Worm (Caenorhabditis elegans): ENCODE results near the gene nfu-1.

Gene nfu-1

DNA sequence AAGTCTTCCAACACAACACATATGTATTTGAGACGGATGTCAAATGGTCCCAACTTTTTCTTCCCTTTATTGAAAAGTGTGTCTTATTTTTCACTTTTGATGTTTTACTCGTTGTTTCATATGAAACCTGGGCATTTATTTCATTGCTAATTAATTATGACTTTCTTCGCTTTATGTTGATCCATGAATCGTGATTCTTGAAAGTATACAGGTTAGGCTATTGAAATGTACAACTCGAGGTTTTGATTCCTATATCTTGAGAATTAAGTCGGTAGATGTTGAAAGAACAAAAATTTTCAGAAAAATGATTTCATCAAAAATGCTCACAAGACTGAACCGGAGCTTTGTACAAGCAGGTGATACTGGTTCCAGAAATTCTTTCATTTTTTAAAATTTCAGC, at the start of gene nfu-1:
Gene nfu-1, plus strand, starts transcription at position 301 of the 400 bp plus-strand sequence.
- TF ChIP-seq B0336.3 (GFP tag; IDR thresholded peaks at IDR 0.05) (peak; percentile 29; the same call in 1 of the 2 replicates), madf-6 (GFP tag; IDR thresholded peaks at IDR 0.05) (peak; percentile 41; the same call in 1 of the 2 replicates), F49E8.2 (tag; optimal IDR thresholded peaks at IDR 0.05; ENCODE audit: insufficient read depth) (no peak), madf-10 (tag; optimal IDR thresholded peaks at IDR 0.05) (no peak), ekl-4 (GFP tag; IDR thresholded peaks at IDR 0.05) (peak; percentile 45), ama-1 (optimal IDR thresholded peaks at IDR 0.05) (no peak), ama-1 (GFP tag; optimal IDR thresholded peaks at IDR 0.05) (peak in 1 of 2 experiments; percentile 41), hsf-1 (GFP tag; IDR thresholded peaks at IDR 0.05) (0 out of 2 replicates have a peak, but pooled peaks have one; percentile 11), somi-1 (GFP tag; optimal IDR thresholded peaks at IDR 0.05) (no peak), F23B12.7 (tag; optimal IDR thresholded peaks at IDR 0.05; ENCODE audit: insufficient read depth) (no peak)

DNA sequence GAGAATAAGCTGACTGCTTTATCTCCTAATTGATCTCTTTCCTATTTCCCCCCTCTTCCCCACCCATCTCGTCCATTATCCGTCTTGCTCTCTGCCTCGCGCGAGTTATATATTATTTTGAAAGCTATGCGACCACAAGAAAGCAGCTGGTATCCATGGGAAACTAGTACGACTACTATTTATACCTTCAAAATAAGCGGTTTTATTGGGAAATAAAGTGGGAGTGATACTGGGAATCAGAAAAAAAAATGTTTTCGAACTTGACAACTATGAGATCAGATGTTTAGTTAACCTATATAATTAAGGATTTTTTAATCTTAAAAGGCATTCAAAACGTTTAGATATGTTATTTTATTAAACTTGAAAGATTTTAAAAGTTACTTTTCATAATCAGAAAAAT, 47.5 kb upstream of the nfu-1 start:
- TF ChIP-seq ztf-28 (GFP tag; IDR thresholded peaks at IDR 0.05): no peak
- TF ChIP-seq F49E8.2 (tag; optimal IDR thresholded peaks at IDR 0.05; ENCODE audit: insufficient read depth): no peak
- TF ChIP-seq attf-6 (GFP tag; IDR thresholded peaks at IDR 0.05): no peak
- no peak for TF ChIP-seq hmg-20 (GFP tag; IDR thresholded peaks at IDR 0.05)

ce11 chrIV:10341618-10342360, 45.4 kb upstream of the nfu-1 start:
- TF ChIP-seq hlh-26 (GFP tag; conservative IDR thresholded peaks at IDR 0.05): no peak
- TF ChIP-seq F23B12.7 (tag; optimal IDR thresholded peaks at IDR 0.05; ENCODE audit: insufficient read depth): peak; percentile 19
- no peak for TF ChIP-seq snpc-1.3 (tag; optimal IDR thresholded peaks at IDR 0.05; ENCODE audit: insufficient read depth)
- no peak for TF ChIP-seq T07F8.4 (tag; optimal IDR thresholded peaks at IDR 0.05)
- no peak for TF ChIP-seq C17E4.6 (GFP tag; IDR thresholded peaks at IDR 0.05)
- TF ChIP-seq hmg-1.2 (GFP tag; IDR thresholded peaks at IDR 0.05): no peak
- TF ChIP-seq F33H1.4 (GFP tag; IDR thresholded peaks at IDR 0.05): no peak
- peak; percentile 36 for TF ChIP-seq K12H6.12 (tag; optimal IDR thresholded peaks at IDR 0.05)
- no peak for TF ChIP-seq B0019.2 (GFP tag; conservative IDR thresholded peaks at IDR 0.05)
- TF ChIP-seq ztf-18 (tag; optimal IDR thresholded peaks at IDR 0.05): peak; percentile 14
- TF ChIP-seq pbrm-1 (GFP tag; IDR thresholded peaks at IDR 0.05): no peak
- TF ChIP-seq efl-1 (GFP tag; optimal IDR thresholded peaks at IDR 0.05): no peak
- no peak for TF ChIP-seq F57A8.1 (GFP tag; optimal IDR thresholded peaks at IDR 0.05)
- TF ChIP-seq lin-35 (GFP tag; optimal IDR thresholded peaks at IDR 0.05): peak in 1 of 3 experiments; percentile 43
- peak; percentile 3 for TF ChIP-seq die-1 (tag; optimal IDR thresholded peaks at IDR 0.05)
- no peak for TF ChIP-seq ccch-3 (GFP tag; optimal IDR thresholded peaks at IDR 0.05)
- TF ChIP-seq zfh-2 (GFP tag; conservative IDR thresholded peaks at IDR 0.05): peak; percentile 76
- no peak for TF ChIP-seq ztf-6 (GFP tag; IDR thresholded peaks at IDR 0.05)
- no peak for TF ChIP-seq lsy-27 (tag; optimal IDR thresholded peaks at IDR 0.05; ENCODE audit: borderline replicate concordance, insufficient read depth)
- no peak for TF ChIP-seq snpc-3.4 (tag; optimal IDR thresholded peaks at IDR 0.05)
- TF ChIP-seq egrh-3 (GFP tag; IDR thresholded peaks at IDR 0.05): 0 out of 2 replicates have a peak, but pooled peaks have one; percentile 48
- no peak for TF ChIP-seq repo-1 (tag; optimal IDR thresholded peaks at IDR 0.05)
- TF ChIP-seq snpc-4 (GFP tag; optimal IDR thresholded peaks at IDR 0.05): no peak
- peak in 2 of 4 experiments; percentile 7 to 18 for TF ChIP-seq snpc-4 (tag; optimal IDR thresholded peaks at IDR 0.05)
- TF ChIP-seq lag-1 (GFP tag; IDR thresholded peaks at IDR 0.05): no peak
- TF ChIP-seq K11D2.4 (GFP tag; IDR thresholded peaks at IDR 0.05): no peak
- TF ChIP-seq B0035.1 (tag; optimal IDR thresholded peaks at IDR 0.05): peak; percentile 20
- TF ChIP-seq let-607 (tag; optimal IDR thresholded peaks at IDR 0.05): no peak
- TF ChIP-seq Y95B8A.8 (GFP tag; IDR thresholded peaks at IDR 0.05): no peak
- TF ChIP-seq ekl-4 (GFP tag; IDR thresholded peaks at IDR 0.05): no peak
- TF ChIP-seq F37B4.10 (GFP tag; IDR thresholded peaks at IDR 0.05): no peak
- TF ChIP-seq ztf-26 (tag; optimal IDR thresholded peaks at IDR 0.05): no peak

Data from whole organism, young adult.